Fruit fly (Drosophila melanogaster) whole organism, adult: ENCODE results near the gene sick.

Experiments
- CG11617 ChIP-seq: fragments of 200-800 bp; sonication (Bioruptor generic); optimal IDR thresholded peaks from 2 replicates; lab custom pipeline; 2017; ENCODE audit warnings: mild to moderate bottlenecking, missing biosample characterization, missing genetic modification reagents, missing genetic modification characterization
- Mnt ChIP-seq: fragments of 200-800 bp; sonication (Bioruptor generic); optimal IDR thresholded peaks from 2 replicates; lab custom pipeline; 2016; ENCODE audit warnings: missing biosample characterization, mild to moderate bottlenecking, missing genetic modification characterization
- kay ChIP-seq: fragments of 200-800 bp; sonication (Bioruptor generic); peaks from one replicate; lab custom pipeline; 2016; ENCODE audit warnings: missing biosample characterization, missing genetic modification characterization, borderline replicate concordance

DNA sequence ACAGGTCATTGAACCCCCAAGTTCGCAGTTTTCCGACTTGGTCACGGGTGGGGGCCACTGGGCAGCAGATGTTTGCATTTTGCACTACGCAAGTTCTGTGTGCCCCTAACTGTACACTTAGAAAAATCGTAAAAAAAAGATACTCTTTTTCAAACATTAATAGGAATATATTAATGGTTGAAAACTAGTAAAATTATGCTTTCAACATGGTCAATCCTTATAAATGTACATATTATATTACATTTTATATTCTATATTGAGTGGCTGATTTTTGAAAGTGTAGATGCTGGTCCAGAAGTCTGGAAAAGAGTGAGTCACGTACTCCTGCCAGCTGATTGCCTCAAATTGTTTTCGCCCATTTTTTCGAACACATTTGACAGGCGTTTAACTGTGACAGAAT lies 4.5 kb downstream of the sick start:
- TF ChIP-seq CG11617 (no peak), Mnt (GFP tag; lab: Kevin White, UChicago) (no peak), kay (GFP tag; lab: Kevin White, UChicago) (no peak)
